Fruit fly (Drosophila melanogaster): ENCODE measurements around the gene CG43844.

DNA sequence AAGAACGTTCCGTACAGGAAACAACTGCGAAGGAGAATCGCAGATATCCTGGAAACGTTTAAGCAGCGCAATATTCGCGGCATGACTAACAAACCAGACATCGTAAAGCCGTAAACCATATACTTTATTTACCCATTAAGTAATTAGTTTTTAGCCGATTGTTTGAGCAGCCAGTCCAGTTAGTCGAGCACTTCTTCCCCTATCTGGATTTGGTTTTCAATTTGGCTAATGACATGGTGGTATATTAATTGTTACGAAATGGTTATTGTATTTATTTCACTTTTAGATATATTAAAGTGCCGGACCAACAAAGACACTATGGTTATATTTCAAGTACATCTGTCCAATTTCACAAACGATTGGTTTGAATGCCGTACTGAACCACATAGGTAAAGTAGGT, 45.7 kb upstream of the CG43844 start, which contains the start of gene Gr93b:
- TF ChIP-seq Ets21C (GFP tag; optimal IDR thresholded peaks at IDR 0.05), result no peak
- no peak for TF ChIP-seq eg (GFP tag; IDR thresholded peaks at IDR 0.05)
- no peak for TF ChIP-seq CG6276 (GFP tag; optimal IDR thresholded peaks at IDR 0.05)
- TF ChIP-seq dac (GFP tag; optimal IDR thresholded peaks at IDR 0.05), result no peak
- no peak for TF ChIP-seq achi (GFP tag; optimal IDR thresholded peaks at IDR 0.05)
- TF ChIP-seq CG32006 (GFP tag; optimal IDR thresholded peaks at IDR 0.05), result no peak
- TF ChIP-seq net (GFP tag; optimal IDR thresholded peaks at IDR 0.05), result no peak
- no peak for TF ChIP-seq dsx (GFP tag; optimal IDR thresholded peaks at IDR 0.05; ENCODE audit: poor library complexity, severe bottlenecking)
- no peak for TF ChIP-seq Blimp-1 (GFP tag; optimal IDR thresholded peaks at IDR 0.05)
- TF ChIP-seq CG3032 (tag; optimal IDR thresholded peaks at IDR 0.05), result no peak
- TF ChIP-seq cyc (GFP tag; optimal IDR thresholded peaks at IDR 0.05), result no peak
- TF ChIP-seq vri (GFP tag; optimal IDR thresholded peaks at IDR 0.05), result no peak
- TF ChIP-seq CG6854 (GFP tag; optimal IDR thresholded peaks at IDR 0.05), result no peak
- TF ChIP-seq CG15336 (GFP tag; IDR thresholded peaks at IDR 0.05), result no peak

Measured in whole organism, prepupa.